Worm (Caenorhabditis elegans) whole organism, L1 larva: Measurements from ENCODE around the gene rep-1.

Experiments
- C04F5.9 ChIP-seq: sonication (generic microtip); optimal IDR thresholded peaks from 2 replicates; lab custom pipeline; 2016; ENCODE audit warnings: missing genetic modification characterization, missing compliant biosample characterization
- C16A3.4 ChIP-seq: fragments of 150-350 bp; optimal IDR thresholded peaks from 2 replicates; lab custom pipeline; 2014; ENCODE audit warnings: missing biosample characterization, missing genetic modification characterization
- Y116A8C.19 ChIP-seq: sonication (generic microtip); optimal IDR thresholded peaks from 2 replicates; lab custom pipeline; 2016; ENCODE audit warnings: missing compliant biosample characterization, missing genetic modification characterization, borderline replicate concordance
- aha-1 ChIP-seq: fragments of 150-350 bp; optimal IDR thresholded peaks from 2 replicates; lab custom pipeline; 2014; ENCODE audit warnings: missing biosample characterization, missing genetic modification characterization
- aly-2 ChIP-seq: fragments of 150-350 bp; optimal IDR thresholded peaks from 2 replicates; lab custom pipeline; 2014; ENCODE audit warnings: missing biosample characterization, missing genetic modification characterization
- blmp-1 ChIP-seq: fragments of 150-350 bp; optimal IDR thresholded peaks from 2 replicates; lab custom pipeline; 2014; ENCODE audit warnings: missing biosample characterization, missing genetic modification characterization
- ceh-63 ChIP-seq: fragments of 200-800 bp; sonication (Bioruptor generic); optimal IDR thresholded peaks from 2 replicates; lab custom pipeline; 2018; ENCODE audit warnings: mild to moderate bottlenecking, missing genetic modification characterization, missing compliant biosample characterization
- ceh-8 ChIP-seq: fragments of 200-800 bp; sonication (Bioruptor generic); optimal IDR thresholded peaks from 2 replicates; lab custom pipeline; 2018; ENCODE audit warnings: mild to moderate bottlenecking, missing genetic modification characterization, moderate library complexity, missing compliant biosample characterization
- ceh-88 ChIP-seq: fragments of 200-800 bp; sonication (Bioruptor generic); IDR thresholded peaks from 2 replicates; pipeline ENCODE4 v1.3.6; 2022; ENCODE audit warnings: missing genetic modification characterization, missing compliant biosample characterization
- ces-1 ChIP-seq: fragments of 150-350 bp; optimal IDR thresholded peaks from 2 replicates; lab custom pipeline; 2014; ENCODE audit warnings: missing biosample characterization, missing genetic modification reagents, missing genetic modification characterization
- efl-1 ChIP-seq, 4 experiments: fragments of 150-350 bp; optimal IDR thresholded peaks in 3 of 4; peaks in 1 of 4; 1 replicate in 1 of 4; 2 replicates in 3 of 4; lab custom pipeline; 2014; ENCODE audit warnings: missing biosample characterization in 2 of 4, missing genetic modification characterization in 2 of 4, missing genetic modification reagents in 2 of 4
- elt-2 ChIP-seq: sonication (generic microtip); optimal IDR thresholded peaks from 2 replicates; lab custom pipeline; 2016; ENCODE audit warnings: missing genetic modification characterization, mild to moderate bottlenecking, inconsistent platforms, missing compliant biosample characterization, missing genetic modification reagents
- fkh-10 ChIP-seq: sonication (generic microtip); optimal IDR thresholded peaks from 2 replicates; lab custom pipeline; 2017; ENCODE audit warnings: missing biosample characterization, missing genetic modification reagents, missing genetic modification characterization
- fkh-8 ChIP-seq: sonication (generic microtip); optimal IDR thresholded peaks from 2 replicates; lab custom pipeline; 2016; ENCODE audit warnings: mild to moderate bottlenecking, missing genetic modification characterization, missing compliant biosample characterization
- fos-1 ChIP-seq: fragments of 150-350 bp; optimal IDR thresholded peaks from 2 replicates; lab custom pipeline; 2014; ENCODE audit warnings: missing biosample characterization, missing genetic modification characterization
- grh-1 ChIP-seq: fragments of 200-800 bp; sonication (Bioruptor generic); IDR thresholded peaks from 2 replicates; pipeline ENCODE4 v1.3.6; 2022; ENCODE audit warnings: missing genetic modification reagents, missing genetic modification characterization, missing compliant biosample characterization
- hlh-17 ChIP-seq: fragments of 200-800 bp; sonication (Bioruptor generic); optimal IDR thresholded peaks from 2 replicates; lab custom pipeline; 2018; ENCODE audit warnings: missing genetic modification characterization, mild to moderate bottlenecking, missing compliant biosample characterization, moderate library complexity, borderline replicate concordance
- hlh-4 ChIP-seq: sonication (generic microtip); optimal IDR thresholded peaks from 2 replicates; lab custom pipeline; 2016; ENCODE audit warnings: mild to moderate bottlenecking, missing genetic modification characterization, missing compliant biosample characterization
- irx-1 ChIP-seq: sonication (generic microtip); optimal IDR thresholded peaks from 2 replicates; lab custom pipeline; 2016; ENCODE audit warnings: missing genetic modification characterization, missing compliant biosample characterization
- lin-15B ChIP-seq: fragments of 150-350 bp; sonication (generic microtip); optimal IDR thresholded peaks from 3 replicates; lab custom pipeline; 2014; ENCODE audit warnings: missing biosample characterization, missing genetic modification characterization
- lin-35 ChIP-seq, 2 experiments: fragments of 150-350 bp; optimal IDR thresholded peaks; 2 replicates each; lab custom pipeline; 2014; ENCODE audit warnings: missing biosample characterization in 2 of 2, missing genetic modification characterization in 2 of 2, missing genetic modification reagents in 2 of 2
- lsy-2 ChIP-seq, 2 experiments: fragments of 150-350 bp; optimal IDR thresholded peaks; 2 replicates each; lab custom pipeline; 2014; ENCODE audit warnings: missing biosample characterization in 2 of 2, missing genetic modification characterization in 2 of 2
- nhr-11 ChIP-seq: fragments of 150-350 bp; optimal IDR thresholded peaks from 2 replicates; lab custom pipeline; 2014; ENCODE audit warnings: missing biosample characterization, missing genetic modification characterization
- nhr-12 ChIP-seq: sonication (generic microtip); optimal IDR thresholded peaks from 2 replicates; lab custom pipeline; 2017; ENCODE audit warnings: missing biosample characterization, missing genetic modification characterization
- nhr-28 ChIP-seq: fragments of 150-350 bp; optimal IDR thresholded peaks from 2 replicates; lab custom pipeline; 2014; ENCODE audit warnings: missing biosample characterization, missing genetic modification characterization
- nhr-71 ChIP-seq: sonication (generic microtip); optimal IDR thresholded peaks from 2 replicates; lab custom pipeline; 2016; ENCODE audit warnings: mild to moderate bottlenecking, missing genetic modification characterization, moderate library complexity, missing compliant biosample characterization
- nhr-76 ChIP-seq: sonication (generic microtip); optimal IDR thresholded peaks from 2 replicates; lab custom pipeline; 2017; ENCODE audit warnings: missing biosample characterization, missing genetic modification characterization
- nhr-77 ChIP-seq: fragments of 150-350 bp; optimal IDR thresholded peaks from 2 replicates; lab custom pipeline; 2014; ENCODE audit warnings: missing biosample characterization, missing genetic modification characterization
- nhr-85 ChIP-seq: sonication (generic microtip); peaks from one replicate; lab custom pipeline; 2016; ENCODE audit warnings: missing genetic modification characterization, inconsistent platforms, missing compliant biosample characterization
- nhr-90 ChIP-seq: sonication (generic microtip); optimal IDR thresholded peaks from 2 replicates; lab custom pipeline; 2016; ENCODE audit warnings: mild to moderate bottlenecking, missing genetic modification characterization, missing compliant biosample characterization; ENCODE audit not compliant: poor library complexity
- pqm-1 ChIP-seq: sonication (generic microtip); optimal IDR thresholded peaks from 3 replicates; lab custom pipeline; 2017; ENCODE audit warnings: missing biosample characterization, missing genetic modification characterization
- skn-1 ChIP-seq: fragments of 150-350 bp; optimal IDR thresholded peaks from 2 replicates; lab custom pipeline; 2014; ENCODE audit warnings: missing biosample characterization, missing genetic modification characterization
- snpc-4 ChIP-seq: fragments of 150-350 bp; optimal IDR thresholded peaks from 2 replicates; lab custom pipeline; 2014; ENCODE audit warnings: missing biosample characterization, missing genetic modification characterization
- snu-23 ChIP-seq: sonication (generic microtip); optimal IDR thresholded peaks from 2 replicates; lab custom pipeline; 2016; ENCODE audit warnings: missing genetic modification characterization, missing compliant biosample characterization
- sup-37 ChIP-seq: fragments of 200-800 bp; sonication (Bioruptor generic); optimal IDR thresholded peaks from 2 replicates; lab custom pipeline; 2018; ENCODE audit warnings: mild to moderate bottlenecking, missing genetic modification characterization, missing compliant biosample characterization
- swsn-7 ChIP-seq: sonication (generic microtip); optimal IDR thresholded peaks from 2 replicates; lab custom pipeline; 2016; ENCODE audit warnings: missing genetic modification characterization, missing compliant biosample characterization
- tlp-1 ChIP-seq: fragments of 150-350 bp; optimal IDR thresholded peaks from 2 replicates; lab custom pipeline; 2014; ENCODE audit warnings: missing biosample characterization, missing genetic modification characterization
- unc-130 ChIP-seq: fragments of 150-350 bp; optimal IDR thresholded peaks from 2 replicates; lab custom pipeline; 2017; ENCODE audit warnings: missing biosample characterization, missing genetic modification characterization, inconsistent platforms
- xbp-1 ChIP-seq: sonication (generic microtip); optimal IDR thresholded peaks from 2 replicates; lab custom pipeline; 2016; ENCODE audit warnings: missing genetic modification characterization, missing compliant biosample characterization
- zip-4 ChIP-seq: fragments of 200-800 bp; sonication (Bioruptor generic); optimal IDR thresholded peaks from 2 replicates; lab custom pipeline; 2018; ENCODE audit warnings: mild to moderate bottlenecking, missing genetic modification characterization, moderate library complexity, missing compliant biosample characterization
- ztf-4 ChIP-seq: fragments of 150-350 bp; optimal IDR thresholded peaks from 2 replicates; lab custom pipeline; 2014; ENCODE audit warnings: missing biosample characterization, missing genetic modification characterization

Gene rep-1

DNA sequence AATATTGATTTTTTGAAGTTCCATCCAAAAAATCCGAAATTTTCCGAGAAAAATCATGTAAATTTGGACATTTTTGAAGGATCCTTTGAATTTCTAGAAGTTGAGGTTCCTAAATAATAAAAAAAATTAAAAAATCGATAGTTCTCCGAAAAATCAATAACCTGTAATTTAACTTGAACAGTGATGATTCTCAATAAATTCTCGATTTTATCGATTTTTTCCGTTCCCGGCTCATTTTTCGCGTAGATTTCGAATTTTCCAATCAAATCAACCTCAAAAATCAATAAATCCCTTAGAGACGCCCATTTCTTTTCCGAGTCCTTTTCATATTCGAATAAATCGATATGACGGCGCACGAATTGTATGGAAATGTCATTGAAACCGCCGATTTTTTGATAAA, 37.6 kb downstream of the rep-1 start:
- no peak for TF ChIP-seq efl-1 (optimal IDR thresholded peaks at IDR 0.05; lab: Kevin White, UChicago)
- TF ChIP-seq efl-1 (GFP tag; optimal IDR thresholded peaks at IDR 0.05 in 1 of 2; lab: Kevin White, UChicago) = peak in 1 of 2 experiments; percentile 9
- no peak for TF ChIP-seq ceh-63
- TF ChIP-seq nhr-12 (tag; lab: Kevin White, UChicago) = no peak

DNA sequence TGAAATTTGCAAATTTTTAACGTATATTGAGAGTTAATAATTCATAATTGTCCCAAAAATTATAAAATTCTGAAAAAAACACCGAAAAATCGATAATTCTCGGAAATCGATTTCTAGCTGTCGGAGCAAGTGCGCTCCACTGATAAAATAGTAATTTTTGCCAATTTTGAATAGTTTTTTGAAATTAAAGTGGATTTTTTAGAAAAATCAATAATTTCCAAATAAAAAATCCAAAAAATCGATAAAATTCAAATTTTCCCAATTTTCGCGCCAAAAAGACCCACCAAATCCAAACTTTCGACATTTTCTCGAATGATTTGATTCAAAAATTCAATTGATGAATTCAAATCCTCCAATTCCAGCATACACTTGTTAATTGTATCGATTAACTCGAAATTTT, 40.8 kb downstream of the rep-1 start:
- no peak for TF ChIP-seq fkh-8 (tag; lab: Kevin White, UChicago)
- no peak for TF ChIP-seq swsn-7 (tag; lab: Kevin White, UChicago)
- no peak for TF ChIP-seq irx-1 (tag; lab: Kevin White, UChicago)
- no peak for TF ChIP-seq nhr-12 (tag; lab: Kevin White, UChicago)
- no peak for TF ChIP-seq lsy-2 (tag; optimal IDR thresholded peaks at IDR 0.05; lab: Kevin White, UChicago)
- no peak for TF ChIP-seq fos-1 (tag; lab: Kevin White, UChicago)
- TF ChIP-seq grh-1 (GFP tag; lab: Robert Waterston, UW) = no peak
- TF ChIP-seq lin-15B (tag; lab: Kevin White, UChicago) = no peak
- TF ChIP-seq ceh-88 (GFP tag; lab: Robert Waterston, UW) = no peak
- TF ChIP-seq sup-37 (GFP tag; lab: Kevin White, UChicago) = no peak
- no peak for TF ChIP-seq ztf-4
- TF ChIP-seq C16A3.4 (tag; lab: Kevin White, UChicago) = no peak

- TF ChIP-seq nhr-77 (tag; lab: Kevin White, UChicago) = no peak
- TF ChIP-seq nhr-85 = no peak
- TF ChIP-seq hlh-4 (tag; lab: Kevin White, UChicago) = no peak
- TF ChIP-seq Y116A8C.19 (tag; lab: Kevin White, UChicago) = no peak
- no peak for TF ChIP-seq snpc-4 (tag; lab: Kevin White, UChicago)
- TF ChIP-seq nhr-76 (tag; lab: Kevin White, UChicago) = no peak
Measured at ce11 chrIII:1612974-1613568, 43.0 kb downstream of the rep-1 start.

DNA sequence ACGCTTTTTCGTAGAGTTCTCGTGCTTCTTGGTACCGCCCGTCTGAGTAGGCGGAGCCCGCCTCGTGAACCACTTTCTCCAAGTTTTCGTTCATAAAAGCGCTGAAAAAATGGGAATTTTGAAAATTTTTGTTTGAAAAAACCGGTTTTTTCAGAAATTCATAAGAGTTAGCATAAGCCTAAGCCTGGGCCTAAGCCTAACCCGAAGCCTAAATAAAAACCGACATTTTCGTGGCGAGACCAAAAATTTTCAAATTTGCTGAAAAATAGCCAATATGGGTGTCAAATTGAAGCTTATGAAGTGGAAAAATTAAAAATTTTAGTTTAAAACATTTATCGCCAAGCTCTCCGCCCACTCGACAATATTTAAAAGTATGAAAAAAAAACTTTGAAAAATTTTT, 43.8 kb downstream of the rep-1 start, which contains the start of gene Y22D7AL.9:
Gene Y22D7AL.9, minus strand, starts transcription at position 101 of the 400 bp plus-strand sequence.
- TF ChIP-seq xbp-1 (no peak), nhr-71 (tag; lab: Kevin White, UChicago) (no peak), ceh-8 (no peak), elt-2 (tag; lab: Kevin White, UChicago) (no peak), zip-4 (no peak), lin-15B (tag; lab: Kevin White, UChicago) (no peak), fkh-10 (GFP tag; lab: Kevin White, UChicago) (no peak), hlh-4 (tag; lab: Kevin White, UChicago) (no peak), nhr-28 (tag; lab: Kevin White, UChicago) (no peak), hlh-17 (GFP tag; lab: Kevin White, UChicago) (no peak), sup-37 (GFP tag; lab: Kevin White, UChicago) (no peak)

DNA sequence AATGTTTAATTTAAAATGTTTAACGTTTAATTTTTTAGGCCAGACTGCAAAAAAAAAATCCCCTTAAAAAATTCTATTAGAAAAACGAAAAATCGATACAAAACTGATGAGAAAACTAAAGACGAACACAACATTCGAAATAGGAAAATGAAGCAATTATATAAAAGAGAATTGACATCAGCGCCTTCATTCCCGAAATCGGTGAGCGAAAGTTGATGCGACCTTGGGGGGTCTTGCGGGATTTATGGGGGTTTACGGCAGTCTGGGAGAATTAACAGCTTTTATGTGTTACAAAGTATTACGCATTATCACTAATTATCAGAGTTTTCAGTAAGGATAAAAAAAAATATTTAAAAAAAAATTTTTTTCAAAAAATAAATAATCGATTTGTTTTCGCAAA, 44.3 kb downstream of the rep-1 start:
- TF ChIP-seq blmp-1 (tag; lab: Kevin White, UChicago) (peak; percentile 99), C04F5.9 (no peak)

- TF ChIP-seq tlp-1 (no peak), lsy-2 (tag; optimal IDR thresholded peaks at IDR 0.05; lab: Kevin White, UChicago) (peak; percentile 47 to 81), ceh-8 (no peak), nhr-11 (tag; lab: Kevin White, UChicago) (no peak), aly-2 (peak; percentile 39), ces-1 (no peak), unc-130 (tag; lab: Kevin White, UChicago) (no peak), xbp-1 (peak; percentile 6), lin-35 (GFP tag; optimal IDR thresholded peaks at IDR 0.05; lab: Kevin White, UChicago) (peak; percentile 30 to 71), snu-23 (peak; percentile 22), pqm-1 (tag; lab: Kevin White, UChicago) (no peak), nhr-90 (tag; lab: Kevin White, UChicago) (peak; percentile 20), fkh-10 (GFP tag; lab: Kevin White, UChicago) (no peak), aha-1 (tag; lab: Kevin White, UChicago) (no peak), C16A3.4 (tag; lab: Kevin White, UChicago) (no peak), skn-1 (tag; lab: Kevin White, UChicago) (no peak)
Measured at ce11 chrIII:1616245-1617026, 46.3 kb downstream of the rep-1 start.
